Fruit fly (Drosophila melanogaster): Measurements from ENCODE around the gene CG31437.
A peak's percentile ranks its signal among the peaks of the same experiment; 100 is the strongest.

Gene CG31437

dm6 chr3R:25335065-25335464 lies 48.4 kb upstream of the CG31437 start, which contains the start of the genes CG10669 and CG11902 (continued):
- TF ChIP-seq unc-4 (GFP tag; IDR thresholded peaks at IDR 0.05; ENCODE audit: partially characterized antibody): 0 out of 2 replicates have a peak, but pooled peaks have one; percentile 14
- no peak for TF ChIP-seq CG17568 (GFP tag; optimal IDR thresholded peaks at IDR 0.05)
- TF ChIP-seq CG43689 (GFP tag; IDR thresholded peaks at IDR 0.05): no peak
- TF ChIP-seq stwl (tag; optimal IDR thresholded peaks at IDR 0.05): peak; percentile 76
- TF ChIP-seq CG15696 (tag; optimal IDR thresholded peaks at IDR 0.05): no peak
- peak; percentile 29 for TF ChIP-seq CG4617 (GFP tag; optimal IDR thresholded peaks at IDR 0.05; ENCODE audit: borderline replicate concordance)
- no peak for TF ChIP-seq eyg (GFP tag; optimal IDR thresholded peaks at IDR 0.05)
- TF ChIP-seq insv (GFP tag; optimal IDR thresholded peaks at IDR 0.05): no peak
- peak; percentile 18 for TF ChIP-seq Elba2 (GFP tag; optimal IDR thresholded peaks at IDR 0.05)

dm6 chr3R:25339952-25340351 lies 43.5 kb upstream of the CG31437 start, which contains the start of gene rha:
rha (plus strand) TSS chr3R:25340252.
- TF ChIP-seq crc (GFP tag; optimal IDR thresholded peaks at IDR 0.05) (no peak), Xrp1 (GFP tag; IDR thresholded peaks at IDR 0.05) (no peak), YL-1 (GFP tag; optimal IDR thresholded peaks at IDR 0.05) (no peak), Dref (GFP tag; IDR thresholded peaks at IDR 0.05) (no peak)

dm6 chr3R:25346899-25347298 lies 36.6 kb upstream of the CG31437 start, which contains the start of gene tobi:
tobi (minus strand) TSS chr3R:25346921.
- TF ChIP-seq sens-2 (GFP tag; IDR thresholded peaks at IDR 0.05) (no peak), vnd (GFP tag; IDR thresholded peaks at IDR 0.05; ENCODE audit: partially characterized antibody) (peak; percentile 19; the same call in 1 of the 3 replicates), sug (tag; optimal IDR thresholded peaks at IDR 0.05) (peak; percentile 89), exex (tag; optimal IDR thresholded peaks at IDR 0.05) (peak; percentile 72)

dm6 chr3R:25357985-25358384 lies 25.5 kb upstream of the CG31437 start, which contains the start of gene ND-49L:
ND-49L (plus strand) TSS chr3R:25358285.
- TF ChIP-seq YL-1 (GFP tag; optimal IDR thresholded peaks at IDR 0.05) (no peak), CG7745 (tag; optimal IDR thresholded peaks at IDR 0.05) (no peak), CG11560 (tag; IDR thresholded peaks at IDR 0.05) (no peak), CG10274 (GFP tag; optimal IDR thresholded peaks at IDR 0.05) (no peak), Ada2b (GFP tag; IDR thresholded peaks at IDR 0.05) (no peak), HLH3B (GFP tag; IDR thresholded peaks at IDR 0.05) (no peak), NfI (GFP tag; optimal IDR thresholded peaks at IDR 0.05) (no peak), danr (GFP tag; IDR thresholded peaks at IDR 0.05) (no peak), Side (GFP tag; optimal IDR thresholded peaks at IDR 0.05) (no peak), ap (GFP tag; IDR thresholded peaks at IDR 0.05) (no peak)

dm6 chr3R:25382681-25383080 lies 819 bp upstream of the CG31437 start, which contains the start of gene alrm:
alrm (minus strand) TSS chr3R:25382781.
- no peak for TF ChIP-seq Hr3 (GFP tag; optimal IDR thresholded peaks at IDR 0.05)
- no peak for TF ChIP-seq cas (GFP tag; IDR thresholded peaks at IDR 0.05)
- TF ChIP-seq jumu (GFP tag; optimal IDR thresholded peaks at IDR 0.05): no peak
- TF ChIP-seq pan (optimal IDR thresholded peaks at IDR 0.05): no peak
- TF ChIP-seq pan (GFP tag; optimal IDR thresholded peaks at IDR 0.05 in 1 of 2, IDR thresholded peaks at IDR 0.05 in 1 of 2): peak in 1 of 2 experiments; percentile 2
- no peak for TF ChIP-seq cg (GFP tag; optimal IDR thresholded peaks at IDR 0.05)

- 0 out of 3 replicates have a peak, but pooled peaks have one; percentile 30 for TF ChIP-seq CG11456 (GFP tag; IDR thresholded peaks at IDR 0.05)
- no peak for TF ChIP-seq B-H2 (GFP tag; optimal IDR thresholded peaks at IDR 0.05)
- TF ChIP-seq CG6254 (GFP tag; optimal IDR thresholded peaks at IDR 0.05): no peak
- TF ChIP-seq Hr39 (optimal IDR thresholded peaks at IDR 0.05): peak; percentile 49
Measured at dm6 chr3R:25384206-25384605, 706 bp downstream of the CG31437 start.

Data from whole organism, embryonic.